Fruit fly (Drosophila melanogaster): ENCODE results near the gene RhoGEF3.

Gene RhoGEF3

dm6 chr3L:347641-348405, 70.6 kb downstream of the RhoGEF3 start (continued):
- TF ChIP-seq fd64A (GFP tag; optimal IDR thresholded peaks at IDR 0.05), result peak; percentile 80
- peak; percentile 52 for TF ChIP-seq CG9609 (GFP tag; optimal IDR thresholded peaks at IDR 0.05)
- peak; percentile 56 for TF ChIP-seq psq (GFP tag; optimal IDR thresholded peaks at IDR 0.05)
- peak; percentile 83 for TF ChIP-seq az2 (GFP tag; optimal IDR thresholded peaks at IDR 0.05)
- peak; percentile 74 for TF ChIP-seq chn (GFP tag; optimal IDR thresholded peaks at IDR 0.05)
- peak; percentile 94 for TF ChIP-seq Med (GFP tag)
- TF ChIP-seq CG4360 (GFP tag; IDR thresholded peaks at IDR 0.05), result no peak
- peak; percentile 71 for TF ChIP-seq CG2202 (tag; optimal IDR thresholded peaks at IDR 0.05)
- peak; percentile 82 for TF ChIP-seq CG32772 (GFP tag; IDR thresholded peaks at IDR 0.05)
- TF ChIP-seq Abd-B (GFP tag; optimal IDR thresholded peaks at IDR 0.05), result peak; percentile 67
- no peak for TF ChIP-seq ham (GFP tag; IDR thresholded peaks at IDR 0.05)
- peak; percentile 62 for TF ChIP-seq slbo (GFP tag; IDR thresholded peaks at IDR 0.05)
- TF ChIP-seq aop (GFP tag; IDR thresholded peaks at IDR 0.05), result no peak
- TF ChIP-seq CG15601 (tag; optimal IDR thresholded peaks at IDR 0.05), result peak; percentile 81
- peak; percentile 92 for TF ChIP-seq ci (GFP tag; IDR thresholded peaks at IDR 0.05)
- TF ChIP-seq esg (GFP tag; conservative IDR thresholded peaks at IDR 0.05), result peak; percentile 55; the same call in 1 of the 2 replicates
- no peak for TF ChIP-seq BEAF-32 (GFP tag; optimal IDR thresholded peaks at IDR 0.05)
- TF ChIP-seq Hr51 (GFP tag; optimal IDR thresholded peaks at IDR 0.05), result peak in 1 of 2 experiments; percentile 57
- TF ChIP-seq pum (GFP tag; optimal IDR thresholded peaks at IDR 0.05), result peak; percentile 76
- no peak for TF ChIP-seq rib (GFP tag; IDR thresholded peaks at IDR 0.05)
- TF ChIP-seq Hey (tag; optimal IDR thresholded peaks at IDR 0.05), result no peak
- no peak for TF ChIP-seq Gsc (GFP tag; IDR thresholded peaks at IDR 0.05)
- peak; percentile 79 for TF ChIP-seq CG16863 (GFP tag; optimal IDR thresholded peaks at IDR 0.05)
- no peak for TF ChIP-seq Opbp (GFP tag; IDR thresholded peaks at IDR 0.05; ENCODE audit: partially characterized antibody)
- peak; percentile 75; the same call in 2 of the 3 replicates for TF ChIP-seq CG11093 (GFP tag; IDR thresholded peaks at IDR 0.05)
- TF ChIP-seq Mad (GFP tag; optimal IDR thresholded peaks at IDR 0.05), result peak; percentile 71
- no peak for TF ChIP-seq insv (GFP tag; optimal IDR thresholded peaks at IDR 0.05)
- peak; percentile 13 for TF ChIP-seq Meics (GFP tag; optimal IDR thresholded peaks at IDR 0.05)
- no peak for TF ChIP-seq pzg (GFP tag; optimal IDR thresholded peaks at IDR 0.05)
- no peak for TF ChIP-seq HmgZ (tag; optimal IDR thresholded peaks at IDR 0.05)
- TF ChIP-seq CG7786 (GFP tag; optimal IDR thresholded peaks at IDR 0.05), result peak; percentile 73
- peak; percentile 16 for TF ChIP-seq HLH54F (GFP tag; optimal IDR thresholded peaks at IDR 0.05)
- TF ChIP-seq repo (GFP tag; optimal IDR thresholded peaks at IDR 0.05), result peak; percentile 62
- peak; percentile 87 for TF ChIP-seq CG2712 (tag; optimal IDR thresholded peaks at IDR 0.05)
- TF ChIP-seq CG2199 (GFP tag; IDR thresholded peaks at IDR 0.05), result no peak
- TF ChIP-seq Lim3 (GFP tag; IDR thresholded peaks at IDR 0.05), result 0 out of 2 replicates have a peak, but pooled peaks have one; percentile 13
- TF ChIP-seq NC2α (GFP tag; optimal IDR thresholded peaks at IDR 0.05), result no peak
- peak; percentile 68 for TF ChIP-seq CG8924 (tag; optimal IDR thresholded peaks at IDR 0.05)
- peak; percentile 27; the same call in 1 of the 3 replicates for TF ChIP-seq so (GFP tag; IDR thresholded peaks at IDR 0.05)
- peak; percentile 71 for TF ChIP-seq Hsf (GFP tag; optimal IDR thresholded peaks at IDR 0.05)
- TF ChIP-seq abd-A (tag; optimal IDR thresholded peaks at IDR 0.05), result no peak
- TF ChIP-seq CG10959 (GFP tag; IDR thresholded peaks at IDR 0.05), result peak; percentile 67
- TF ChIP-seq prd (optimal IDR thresholded peaks at IDR 0.05), result no peak
- peak; percentile 82 for TF ChIP-seq prd (GFP tag; IDR thresholded peaks at IDR 0.05)
- peak; percentile 46 for TF ChIP-seq zen (tag; optimal IDR thresholded peaks at IDR 0.05)
- TF ChIP-seq unpg (GFP tag; optimal IDR thresholded peaks at IDR 0.05), result peak; percentile 70
- TF ChIP-seq Doc2 (GFP tag; IDR thresholded peaks at IDR 0.05), result no peak
- TF ChIP-seq CG12391 (tag; optimal IDR thresholded peaks at IDR 0.05), result peak; percentile 82
- no peak for TF ChIP-seq slou (GFP tag; optimal IDR thresholded peaks at IDR 0.05)
- TF ChIP-seq zen2 (GFP tag; IDR thresholded peaks at IDR 0.05; ENCODE audit: partially characterized antibody), result no peak

Data from whole organism, embryonic.